Worm (Caenorhabditis elegans) whole organism, L4/young adult: Measurements from ENCODE around the gene lin-45.

Source experiments
- W03F9.2 ChIP-seq: fragments of 150-350 bp; optimal IDR thresholded peaks from 2 replicates; lab custom pipeline; 2014; ENCODE audit warnings: missing biosample characterization, missing genetic modification characterization
- him-1 ChIP-seq: sonication (generic microtip); optimal IDR thresholded peaks from 2 replicates; lab custom pipeline; 2016; ENCODE audit warnings: missing genotype, missing genetic modification reagents, missing genetic modification characterization, missing compliant biosample characterization

DNA sequence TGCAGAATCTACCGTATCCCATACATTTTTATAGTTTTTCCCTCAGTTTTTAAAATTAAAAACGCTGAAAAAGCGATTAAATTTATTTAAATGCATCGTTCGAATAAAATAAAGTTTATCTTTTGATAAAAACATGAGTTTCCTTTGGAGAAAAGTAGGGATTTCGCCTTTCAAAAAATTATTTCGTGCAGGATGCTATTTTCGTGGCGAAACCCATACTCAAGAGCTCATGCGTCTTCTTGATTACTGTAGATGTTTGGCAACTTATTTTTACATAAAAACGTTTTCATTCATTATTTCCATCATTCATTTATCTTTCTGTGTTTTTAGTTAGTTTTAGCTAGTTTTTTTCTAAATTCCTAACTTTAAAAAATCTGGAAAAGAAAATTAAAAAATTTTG lies 41.6 kb upstream of the lin-45 start:
- no peak for TF ChIP-seq W03F9.2 (tag; lab: Kevin White, UChicago)
- no peak for TF ChIP-seq him-1
